Worm (Caenorhabditis elegans): ENCODE measurements around the gene R09E10.6.

R09E10.6 gene

DNA sequence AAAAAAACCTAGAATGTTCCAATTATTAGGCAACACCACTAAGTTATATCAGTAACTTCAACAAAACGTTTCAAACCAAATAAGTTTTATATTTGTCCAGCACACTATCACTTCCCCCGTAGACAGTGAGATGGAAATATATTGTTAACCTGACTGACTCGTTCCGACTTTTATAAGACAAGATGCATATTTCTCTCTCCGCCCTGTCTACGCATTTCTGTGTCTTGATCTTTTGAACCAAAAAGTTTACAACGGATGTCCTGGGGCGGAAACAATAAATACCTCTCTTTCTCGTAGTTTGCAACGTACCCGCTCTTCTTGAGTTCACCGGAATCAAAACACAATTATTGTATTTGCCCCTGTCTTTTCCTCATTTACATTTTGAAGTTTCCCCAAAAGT is 42.7 kb downstream of the R09E10.6 start:
- no peak for TF ChIP-seq swsn-7 (tag; optimal IDR thresholded peaks at IDR 0.05)
- peak; percentile 85 for TF ChIP-seq nhr-71 (tag; optimal IDR thresholded peaks at IDR 0.05)
- TF ChIP-seq elt-3 (tag; optimal IDR thresholded peaks at IDR 0.05) = peak in 2 of 6 experiments; percentile 76 to 78
- no peak for TF ChIP-seq vab-15 (tag; optimal IDR thresholded peaks at IDR 0.05)
- TF ChIP-seq nhr-85 (tag) = peak; percentile 50
- no peak for TF ChIP-seq xbp-1 (tag; optimal IDR thresholded peaks at IDR 0.05)
- no peak for TF ChIP-seq ceh-63 (GFP tag; optimal IDR thresholded peaks at IDR 0.05)
- TF ChIP-seq snpc-4 (tag; optimal IDR thresholded peaks at IDR 0.05) = no peak
- TF ChIP-seq lin-14 (GFP tag; optimal IDR thresholded peaks at IDR 0.05) = peak; percentile 65

DNA sequence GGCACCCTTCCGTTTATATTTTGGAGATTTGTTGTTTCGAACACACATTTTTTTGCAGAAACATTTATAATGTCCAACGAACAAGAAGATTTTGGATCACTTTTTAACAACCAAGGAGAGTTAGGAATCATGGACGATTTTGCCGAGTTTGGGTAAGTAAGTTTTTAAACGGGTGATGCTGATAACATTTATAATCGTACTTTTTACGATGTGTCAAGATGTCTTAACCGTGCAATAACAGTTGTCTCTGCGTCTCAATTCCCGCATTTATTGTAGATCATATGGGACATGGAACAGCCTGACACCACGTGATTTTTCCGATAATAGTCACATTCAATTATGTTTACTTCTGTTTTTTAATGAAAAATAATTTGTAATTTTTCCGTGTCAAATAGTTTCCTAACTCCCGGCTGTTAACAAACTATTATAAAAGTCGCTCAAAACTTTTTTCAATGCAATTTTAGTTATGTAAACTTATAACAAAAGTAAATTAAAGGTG is 43.3 kb downstream of the R09E10.6 start, which contains the start of gene daf-14:
Gene daf-14, plus strand, starts transcription at position 51 of the 499 bp plus-strand sequence.
- peak; percentile 22 for TF ChIP-seq elt-2 (tag; optimal IDR thresholded peaks at IDR 0.05)
- TF ChIP-seq nhr-90 (tag; optimal IDR thresholded peaks at IDR 0.05; ENCODE audit: poor library complexity) = peak; percentile 50
- TF ChIP-seq efl-1 (optimal IDR thresholded peaks at IDR 0.05) = no peak
- peak in 1 of 2 experiments; percentile 72 for TF ChIP-seq efl-1 (GFP tag; optimal IDR thresholded peaks at IDR 0.05 in 1 of 2)
- no peak for TF ChIP-seq vab-15 (tag; optimal IDR thresholded peaks at IDR 0.05)
- TF ChIP-seq blmp-1 (tag; optimal IDR thresholded peaks at IDR 0.05) = peak; percentile 19
- TF ChIP-seq fkh-4 (tag; optimal IDR thresholded peaks at IDR 0.05; ENCODE audit: borderline replicate concordance) = no peak
- no peak for TF ChIP-seq sptf-1 (tag; optimal IDR thresholded peaks at IDR 0.05)
- peak in 2 of 6 experiments; percentile 4 to 36 for TF ChIP-seq elt-3 (tag; optimal IDR thresholded peaks at IDR 0.05)
- no peak for TF ChIP-seq unc-130 (tag; optimal IDR thresholded peaks at IDR 0.05)
- no peak for TF ChIP-seq unc-86 (tag; optimal IDR thresholded peaks at IDR 0.05)
- TF ChIP-seq lsy-2 (tag; optimal IDR thresholded peaks at IDR 0.05) = peak in 1 of 2 experiments; percentile 0
- TF ChIP-seq mef-2 (tag; optimal IDR thresholded peaks at IDR 0.05) = no peak
- no peak for TF ChIP-seq nhr-237 (tag; optimal IDR thresholded peaks at IDR 0.05)
- TF ChIP-seq mab-9 (GFP tag; IDR thresholded peaks at IDR 0.05) = no peak
- TF ChIP-seq nhr-85 (tag) = peak; percentile 81
- TF ChIP-seq lin-35 (GFP tag; optimal IDR thresholded peaks at IDR 0.05) = peak; percentile 30 to 84
- peak; percentile 34 for TF ChIP-seq nhr-20 (tag; optimal IDR thresholded peaks at IDR 0.05)
- TF ChIP-seq hlh-17 (GFP tag; optimal IDR thresholded peaks at IDR 0.05; ENCODE audit: borderline replicate concordance) = no peak
- TF ChIP-seq irx-1 (tag; optimal IDR thresholded peaks at IDR 0.05) = no peak
- peak; percentile 53 for TF ChIP-seq lin-14 (GFP tag; optimal IDR thresholded peaks at IDR 0.05)
- no peak for TF ChIP-seq rnt-1 (tag; optimal IDR thresholded peaks at IDR 0.05)
- TF ChIP-seq unc-98 (GFP tag; IDR thresholded peaks at IDR 0.05) = no peak
- TF ChIP-seq nhr-47 (tag; optimal IDR thresholded peaks at IDR 0.05) = peak; percentile 25
- no peak for TF ChIP-seq grh-1 (GFP tag; IDR thresholded peaks at IDR 0.05)
- peak; percentile 66 for TF ChIP-seq nhr-71 (tag; optimal IDR thresholded peaks at IDR 0.05)
- TF ChIP-seq mdl-1 (tag; optimal IDR thresholded peaks at IDR 0.05) = peak in 1 of 2 experiments; percentile 9
- peak; percentile 31 for TF ChIP-seq snu-23 (GFP tag; optimal IDR thresholded peaks at IDR 0.05)
- peak; percentile 3 for TF ChIP-seq tbx-2 (tag; optimal IDR thresholded peaks at IDR 0.05)
- TF ChIP-seq dpl-1 (GFP tag; optimal IDR thresholded peaks at IDR 0.05) = peak; percentile 8 to 55 (median 31)
- peak; percentile 49 for TF ChIP-seq nhr-19 (GFP tag; conservative IDR thresholded peaks at IDR 0.05)
- TF ChIP-seq nhr-12 (tag; optimal IDR thresholded peaks at IDR 0.05) = no peak
- no peak for TF ChIP-seq nhr-84 (tag; optimal IDR thresholded peaks at IDR 0.05)
- TF ChIP-seq mep-1 (tag; optimal IDR thresholded peaks at IDR 0.05) = peak; percentile 22
- TF ChIP-seq ceh-82 (tag; optimal IDR thresholded peaks at IDR 0.05) = no peak
- TF ChIP-seq egl-27 (tag; optimal IDR thresholded peaks at IDR 0.05) = no peak

Data from whole organism, L1 larva.